Worm (Caenorhabditis elegans): ENCODE measurements around the gene cyn-4.

DNA sequence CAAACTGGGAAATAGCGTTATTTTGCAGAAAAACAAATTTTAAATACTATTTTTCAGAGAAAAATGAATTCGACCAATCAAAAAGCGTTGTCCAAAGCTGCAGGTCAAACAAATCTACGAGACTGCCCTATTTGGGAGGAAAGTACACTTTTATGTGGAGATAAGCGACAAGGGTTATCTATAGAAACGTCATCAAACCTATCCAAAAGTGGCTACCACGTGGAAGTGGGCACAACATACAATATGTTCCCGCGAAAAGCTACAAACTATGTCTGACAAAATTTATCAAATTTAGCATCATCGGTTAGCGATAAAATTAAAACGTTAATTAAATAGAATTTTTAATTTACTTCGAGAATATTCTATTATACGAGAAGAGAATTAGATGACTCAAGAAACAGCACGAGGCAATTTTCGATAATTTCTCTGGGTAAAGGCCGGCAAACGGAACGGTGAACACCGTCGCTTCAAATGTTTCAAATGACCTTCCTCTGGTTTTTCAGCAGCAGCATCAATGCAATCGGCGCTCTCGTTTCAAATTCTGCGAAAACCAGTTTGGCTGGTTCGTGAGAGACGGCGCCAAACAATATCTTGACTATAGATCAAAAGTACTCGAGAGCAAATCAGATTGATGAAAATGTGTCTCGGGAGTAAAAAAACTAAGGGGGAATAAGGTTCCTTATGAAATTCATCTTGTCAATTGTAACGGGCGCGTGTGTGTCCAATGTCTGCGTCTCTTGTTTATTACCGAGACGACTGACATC, 10.5 kb downstream of the cyn-4 start:
- TF ChIP-seq flt-1 (GFP tag; IDR thresholded peaks at IDR 0.05) (no peak), cog-1 (tag; optimal IDR thresholded peaks at IDR 0.05) (no peak), tab-1 (GFP tag; IDR thresholded peaks at IDR 0.05) (no peak)
